Worm (Caenorhabditis elegans): ENCODE measurements around the gene clik-2.

clik-2 gene

ce11 chrX:7710643-7711042, 21.6 kb upstream of the clik-2 start, which contains the start of gene K09F5.4:
K09F5.4 (minus strand) TSS chrX:7710743.
- no peak for TF ChIP-seq ztf-29 (GFP tag; IDR thresholded peaks at IDR 0.05)
- TF ChIP-seq ref-1 (GFP tag; conservative IDR thresholded peaks at IDR 0.05), result no peak
- no peak for TF ChIP-seq flt-1 (GFP tag; IDR thresholded peaks at IDR 0.05)
- TF ChIP-seq cog-1 (tag; optimal IDR thresholded peaks at IDR 0.05), result no peak
- no peak for TF ChIP-seq T22C8.4 (GFP tag; IDR thresholded peaks at IDR 0.05)
- no peak for TF ChIP-seq klf-2 (GFP tag; conservative IDR thresholded peaks at IDR 0.05)
- no peak for TF ChIP-seq ztf-23 (GFP tag; IDR thresholded peaks at IDR 0.05)
- no peak for TF ChIP-seq med-1 (GFP tag; optimal IDR thresholded peaks at IDR 0.05; ENCODE audit: insufficient read depth)
- TF ChIP-seq tab-1 (GFP tag; IDR thresholded peaks at IDR 0.05), result no peak

ce11 chrX:7710187-7710586, 21.2 kb upstream of the clik-2 start:
- TF ChIP-seq ref-1 (GFP tag; conservative IDR thresholded peaks at IDR 0.05) (no peak), klf-2 (GFP tag; conservative IDR thresholded peaks at IDR 0.05) (no peak), med-1 (GFP tag; optimal IDR thresholded peaks at IDR 0.05; ENCODE audit: insufficient read depth) (no peak), ztf-23 (GFP tag; IDR thresholded peaks at IDR 0.05) (0 out of 2 replicates have a peak, but pooled peaks have one; percentile 14), cog-1 (tag; optimal IDR thresholded peaks at IDR 0.05) (no peak), flt-1 (GFP tag; IDR thresholded peaks at IDR 0.05) (peak; percentile 57; the same call in 1 of the 2 replicates), tab-1 (GFP tag; IDR thresholded peaks at IDR 0.05) (no peak; the same call in 1 of the 2 replicates)

ce11 chrX:7707031-7707430, 18.0 kb upstream of the clik-2 start, which contains the start of gene kvs-1:
kvs-1 (minus strand) TSS chrX:7707131.
- TF ChIP-seq flt-1 (GFP tag; IDR thresholded peaks at IDR 0.05) (no peak), ztf-29 (GFP tag; IDR thresholded peaks at IDR 0.05) (no peak)

- TF ChIP-seq med-1 (GFP tag; optimal IDR thresholded peaks at IDR 0.05; ENCODE audit: insufficient read depth), result no peak
- TF ChIP-seq flt-1 (GFP tag; IDR thresholded peaks at IDR 0.05), result no peak
- no peak for TF ChIP-seq tab-1 (GFP tag; IDR thresholded peaks at IDR 0.05)
- TF ChIP-seq klf-2 (GFP tag; conservative IDR thresholded peaks at IDR 0.05), result no peak
- TF ChIP-seq cog-1 (tag; optimal IDR thresholded peaks at IDR 0.05), result no peak
- TF ChIP-seq ztf-29 (GFP tag; IDR thresholded peaks at IDR 0.05), result no peak
- no peak for TF ChIP-seq ztf-23 (GFP tag; IDR thresholded peaks at IDR 0.05)
- no peak for TF ChIP-seq ref-1 (GFP tag; conservative IDR thresholded peaks at IDR 0.05)
- no peak for TF ChIP-seq T22C8.4 (GFP tag; IDR thresholded peaks at IDR 0.05)
Observed at ce11 chrX:7703863-7704262, 14.8 kb upstream of the clik-2 start.

- TF ChIP-seq klf-2 (GFP tag; conservative IDR thresholded peaks at IDR 0.05), result no peak
- no peak for TF ChIP-seq cog-1 (tag; optimal IDR thresholded peaks at IDR 0.05)
- no peak for TF ChIP-seq ref-1 (GFP tag; conservative IDR thresholded peaks at IDR 0.05)
- no peak for TF ChIP-seq ztf-29 (GFP tag; IDR thresholded peaks at IDR 0.05)
- no peak for TF ChIP-seq ztf-23 (GFP tag; IDR thresholded peaks at IDR 0.05)
Observed at ce11 chrX:7689570-7689969, 551 bp upstream of the clik-2 start.

ce11 chrX:7681965-7682946, 6.8 kb downstream of the clik-2 start, which contains the start of gene unc-18:
unc-18 (plus strand) TSS chrX:7682896.
- TF ChIP-seq T22C8.4 (GFP tag; IDR thresholded peaks at IDR 0.05) (peak; percentile 48; the same call in 1 of the 2 replicates), ref-1 (GFP tag; conservative IDR thresholded peaks at IDR 0.05) (no peak), flt-1 (GFP tag; IDR thresholded peaks at IDR 0.05) (no peak)

- TF ChIP-seq med-1 (GFP tag; optimal IDR thresholded peaks at IDR 0.05; ENCODE audit: insufficient read depth) (no peak), ref-1 (GFP tag; conservative IDR thresholded peaks at IDR 0.05) (no peak), klf-2 (GFP tag; conservative IDR thresholded peaks at IDR 0.05) (no peak), flt-1 (GFP tag; IDR thresholded peaks at IDR 0.05) (no peak; the same call in 1 of the 2 replicates), tab-1 (GFP tag; IDR thresholded peaks at IDR 0.05) (no peak), ztf-23 (GFP tag; IDR thresholded peaks at IDR 0.05) (peak; percentile 57; the same call in 1 of the 2 replicates)
Observed at ce11 chrX:7680545-7681330, 8.3 kb downstream of the clik-2 start, which contains the start of gene stn-2. stn-2 (minus strand) TSS chrX:7680619.

ce11 chrX:7679835-7680234, 9.2 kb downstream of the clik-2 start:
- no peak for TF ChIP-seq ztf-29 (GFP tag; IDR thresholded peaks at IDR 0.05)
- no peak for TF ChIP-seq flt-1 (GFP tag; IDR thresholded peaks at IDR 0.05)
- no peak for TF ChIP-seq med-1 (GFP tag; optimal IDR thresholded peaks at IDR 0.05; ENCODE audit: insufficient read depth)
- TF ChIP-seq klf-2 (GFP tag; conservative IDR thresholded peaks at IDR 0.05), result no peak
- no peak for TF ChIP-seq tab-1 (GFP tag; IDR thresholded peaks at IDR 0.05)
- no peak for TF ChIP-seq cog-1 (tag; optimal IDR thresholded peaks at IDR 0.05)
- no peak for TF ChIP-seq ztf-23 (GFP tag; IDR thresholded peaks at IDR 0.05)
- no peak for TF ChIP-seq ref-1 (GFP tag; conservative IDR thresholded peaks at IDR 0.05)
- TF ChIP-seq T22C8.4 (GFP tag; IDR thresholded peaks at IDR 0.05), result no peak

- TF ChIP-seq T22C8.4 (GFP tag; IDR thresholded peaks at IDR 0.05) (no peak), tab-1 (GFP tag; IDR thresholded peaks at IDR 0.05) (no peak), cog-1 (tag; optimal IDR thresholded peaks at IDR 0.05) (no peak), ref-1 (GFP tag; conservative IDR thresholded peaks at IDR 0.05) (no peak), ztf-29 (GFP tag; IDR thresholded peaks at IDR 0.05) (no peak), med-1 (GFP tag; optimal IDR thresholded peaks at IDR 0.05; ENCODE audit: insufficient read depth) (no peak), ztf-23 (GFP tag; IDR thresholded peaks at IDR 0.05) (no peak), flt-1 (GFP tag; IDR thresholded peaks at IDR 0.05) (no peak), klf-2 (GFP tag; conservative IDR thresholded peaks at IDR 0.05) (no peak)
Observed at ce11 chrX:7678437-7679139, 10.4 kb downstream of the clik-2 start.

All from whole organism, midembryonic.